Worm (Caenorhabditis elegans) whole organism, young adult: ENCODE data around the gene T24C4.3.

Experiments used
- B0019.2 ChIP-seq: fragments of 200-800 bp; sonication (Bioruptor generic); conservative IDR thresholded peaks from 2 replicates; pipeline ENCODE4 v1.3.6; 2022; ENCODE audit warnings: missing genetic modification reagents, missing genetic modification characterization, missing compliant biosample characterization
- B0261.1 ChIP-seq: sonication (generic microtip); optimal IDR thresholded peaks from 2 replicates; lab custom pipeline; 2016; ENCODE audit warnings: mild to moderate bottlenecking, missing genetic modification characterization, moderate library complexity, missing compliant biosample characterization
- C17E4.6 ChIP-seq: fragments of 200-800 bp; sonication (Bioruptor generic); IDR thresholded peaks from 2 replicates; pipeline ENCODE4 v1.3.6; 2022; ENCODE audit warnings: missing genetic modification reagents, missing genetic modification characterization, missing compliant biosample characterization
- F23B12.7 ChIP-seq: sonication (generic microtip); optimal IDR thresholded peaks from 2 replicates; lab custom pipeline; 2017; ENCODE audit warnings: missing genetic modification characterization, mild to moderate bottlenecking, missing compliant biosample characterization, antibody characterized with exemption, moderate library complexity; ENCODE audit not compliant: insufficient read depth
- K12H6.12 ChIP-seq: fragments of 200-800 bp; sonication (Bioruptor generic); optimal IDR thresholded peaks from 2 replicates; lab custom pipeline; 2018; ENCODE audit warnings: mild to moderate bottlenecking, missing genetic modification characterization, missing compliant biosample characterization
- Y53F4B.3 ChIP-seq: fragments of 200-800 bp; sonication (Bioruptor generic); IDR thresholded peaks from 2 replicates; pipeline ENCODE4 v1.3.6; 2022; ENCODE audit warnings: missing genetic modification reagents, missing genetic modification characterization, missing compliant biosample characterization
- Y79H2A.3 ChIP-seq: fragments of 200-800 bp; sonication (Bioruptor generic); conservative IDR thresholded peaks from 2 replicates; pipeline ENCODE4 v1.3.6; 2022; ENCODE audit warnings: missing genetic modification reagents, missing genetic modification characterization, missing compliant biosample characterization
- akir-1 ChIP-seq: fragments of 200-800 bp; sonication (Bioruptor generic); optimal IDR thresholded peaks from 2 replicates; lab custom pipeline; 2018; ENCODE audit warnings: mild to moderate bottlenecking, missing genetic modification characterization, moderate library complexity, missing compliant biosample characterization
- aptf-2 ChIP-seq: fragments of 200-800 bp; sonication (Bioruptor generic); conservative IDR thresholded peaks from 2 replicates; pipeline ENCODE4 v1.3.6; 2022; ENCODE audit warnings: missing genetic modification reagents, missing genetic modification characterization, missing compliant biosample characterization
- athp-1 ChIP-seq: sonication (generic microtip); optimal IDR thresholded peaks from 2 replicates; lab custom pipeline; 2017; ENCODE audit warnings: mild to moderate bottlenecking, missing genetic modification characterization, missing compliant biosample characterization
- attf-3 ChIP-seq: fragments of 200-800 bp; sonication (Bioruptor generic); conservative IDR thresholded peaks from 2 replicates; pipeline ENCODE4 v1.3.6; 2022; ENCODE audit warnings: missing genetic modification reagents, missing genetic modification characterization, missing compliant biosample characterization
- attf-5 ChIP-seq: fragments of 200-800 bp; sonication (Bioruptor generic); optimal IDR thresholded peaks from 2 replicates; lab custom pipeline; 2018; ENCODE audit warnings: mild to moderate bottlenecking, missing genetic modification characterization, missing compliant biosample characterization
- attf-6 ChIP-seq: fragments of 200-800 bp; sonication (Bioruptor generic); IDR thresholded peaks from 2 replicates; pipeline ENCODE4 v1.3.6; 2022; ENCODE audit warnings: missing genetic modification reagents, missing genetic modification characterization, missing compliant biosample characterization
- bed-2 ChIP-seq: fragments of 200-800 bp; sonication (Bioruptor generic); IDR thresholded peaks from 2 replicates; pipeline ENCODE4 v1.3.6; 2022; ENCODE audit warnings: missing genetic modification reagents, missing genetic modification characterization, missing compliant biosample characterization
- cebp-1 ChIP-seq, 2 experiments: fragments of 200-800 bp in 1 of 2; sonication (Bioruptor generic) in 1 of 2; sonication (generic microtip) in 1 of 2; IDR thresholded peaks in 1 of 2; optimal IDR thresholded peaks in 1 of 2; 2 replicates each; pipeline versions ENCODE4 v1.3.6 to Lab custom; 2017 to 2022; ENCODE audit warnings: missing compliant biosample characterization in 2 of 2, missing genetic modification characterization in 2 of 2, mild to moderate bottlenecking in 1 of 2, missing genetic modification reagents in 1 of 2, moderate library complexity in 1 of 2
- ceh-100 ChIP-seq: fragments of 200-800 bp; sonication (Bioruptor generic); IDR thresholded peaks from 2 replicates; pipeline ENCODE4 v1.3.6; 2022; ENCODE audit warnings: missing genetic modification reagents, missing genetic modification characterization, missing compliant biosample characterization
- ceh-27 ChIP-seq: fragments of 200-800 bp; sonication (Bioruptor generic); optimal IDR thresholded peaks from 2 replicates; lab custom pipeline; 2018; ENCODE audit warnings: mild to moderate bottlenecking, missing genetic modification characterization, moderate library complexity, missing compliant biosample characterization
- ceh-79 ChIP-seq: sonication (generic microtip); optimal IDR thresholded peaks from 2 replicates; lab custom pipeline; 2017; ENCODE audit warnings: mild to moderate bottlenecking, missing genetic modification characterization, missing compliant biosample characterization
- chd-7 ChIP-seq: sonication (generic microtip); optimal IDR thresholded peaks from 2 replicates; lab custom pipeline; 2016; ENCODE audit warnings: mild to moderate bottlenecking, missing genetic modification characterization, moderate library complexity, missing compliant biosample characterization
- dpff-1 ChIP-seq: sonication (generic microtip); optimal IDR thresholded peaks from 2 replicates; lab custom pipeline; 2017; ENCODE audit warnings: mild to moderate bottlenecking, missing genetic modification characterization, missing compliant biosample characterization
- ekl-4 ChIP-seq: fragments of 200-800 bp; sonication (Bioruptor generic); IDR thresholded peaks from 2 replicates; pipeline ENCODE4 v1.3.6; 2022; ENCODE audit warnings: missing genetic modification reagents, missing genetic modification characterization, missing compliant biosample characterization
- fkh-3 ChIP-seq: sonication (generic microtip); optimal IDR thresholded peaks from 2 replicates; lab custom pipeline; 2016; ENCODE audit warnings: mild to moderate bottlenecking, missing genetic modification characterization, missing compliant biosample characterization
- him-1 ChIP-seq: sonication (generic microtip); optimal IDR thresholded peaks from 2 replicates; lab custom pipeline; 2016; ENCODE audit warnings: missing genotype, missing genetic modification reagents, missing genetic modification characterization, missing compliant biosample characterization
- hlh-26 ChIP-seq: fragments of 200-800 bp; sonication (Bioruptor generic); conservative IDR thresholded peaks from 2 replicates; pipeline ENCODE4 v1.3.6; 2022; ENCODE audit warnings: missing genetic modification reagents, missing genetic modification characterization, missing compliant biosample characterization
- hmg-1.2 ChIP-seq: fragments of 200-800 bp; sonication (Bioruptor generic); IDR thresholded peaks from 2 replicates; pipeline ENCODE4 v1.3.6; 2022; ENCODE audit warnings: missing genetic modification reagents, missing genetic modification characterization, missing compliant biosample characterization
- hsf-1 ChIP-seq: fragments of 200-800 bp; sonication (Bioruptor generic); IDR thresholded peaks from 2 replicates; pipeline ENCODE4 v1.3.6; 2022; ENCODE audit warnings: missing genetic modification reagents, missing genetic modification characterization, missing compliant biosample characterization
- let-526 ChIP-seq: fragments of 200-800 bp; sonication (Bioruptor generic); IDR thresholded peaks from 2 replicates; pipeline ENCODE4 v1.3.6; 2022; ENCODE audit warnings: missing genetic modification reagents, missing genetic modification characterization, missing compliant biosample characterization
- let-607 ChIP-seq, 2 experiments: fragments of 200-800 bp in 1 of 2; sonication (Bioruptor generic) in 1 of 2; sonication (generic microtip) in 1 of 2; optimal IDR thresholded peaks; 2 replicates each; lab custom pipeline; 2016 to 2018; ENCODE audit warnings: mild to moderate bottlenecking in 2 of 2, missing compliant biosample characterization in 2 of 2, missing genetic modification characterization in 2 of 2, moderate library complexity in 2 of 2, missing genotype in 1 of 2
- lin-54 ChIP-seq: fragments of 200-800 bp; sonication (Bioruptor generic); optimal IDR thresholded peaks from 2 replicates; lab custom pipeline; 2018; ENCODE audit warnings: mild to moderate bottlenecking, missing genetic modification characterization, missing compliant biosample characterization
- lir-1 ChIP-seq: fragments of 200-800 bp; sonication (Bioruptor generic); conservative IDR thresholded peaks from 2 replicates; pipeline ENCODE4 v1.3.6; 2022; ENCODE audit warnings: missing genetic modification reagents, missing genetic modification characterization, missing compliant biosample characterization
- lsy-27 ChIP-seq: sonication (generic microtip); optimal IDR thresholded peaks from 2 replicates; lab custom pipeline; 2017; ENCODE audit warnings: missing genetic modification characterization, mild to moderate bottlenecking, missing compliant biosample characterization, antibody characterized with exemption, missing genotype, borderline replicate concordance; ENCODE audit not compliant: insufficient read depth
- madf-10 ChIP-seq: sonication (generic microtip); optimal IDR thresholded peaks from 2 replicates; lab custom pipeline; 2016; ENCODE audit warnings: mild to moderate bottlenecking, missing genetic modification characterization, missing compliant biosample characterization
- madf-8 ChIP-seq: fragments of 200-800 bp; sonication (Bioruptor generic); conservative IDR thresholded peaks from 2 replicates; pipeline ENCODE4 v1.3.6; 2022; ENCODE audit warnings: missing genetic modification reagents, missing genetic modification characterization, missing compliant biosample characterization
- mel-28 ChIP-seq: sonication (generic microtip); optimal IDR thresholded peaks from 2 replicates; lab custom pipeline; 2016; ENCODE audit warnings: borderline replicate concordance, mild to moderate bottlenecking, missing genetic modification characterization, missing compliant biosample characterization
- mxl-1 ChIP-seq: sonication (generic microtip); optimal IDR thresholded peaks from 2 replicates; lab custom pipeline; 2016; ENCODE audit warnings: missing genetic modification characterization, missing compliant biosample characterization
- nhr-90 ChIP-seq: sonication (generic microtip); optimal IDR thresholded peaks from 2 replicates; lab custom pipeline; 2016; ENCODE audit warnings: missing genotype, mild to moderate bottlenecking, missing genetic modification characterization, missing compliant biosample characterization
- pbrm-1 ChIP-seq: fragments of 200-800 bp; sonication (Bioruptor generic); IDR thresholded peaks from 2 replicates; pipeline ENCODE4 v1.3.6; 2022; ENCODE audit warnings: missing genetic modification reagents, missing genetic modification characterization, missing compliant biosample characterization
- pha-4 ChIP-seq: fragments of 150-350 bp; sonication (generic microtip); optimal IDR thresholded peaks from 2 replicates; lab custom pipeline; 2014; ENCODE audit warnings: missing biosample characterization, missing genetic modification reagents, missing genetic modification characterization
- sea-2 ChIP-seq: fragments of 200-800 bp; sonication (Bioruptor generic); IDR thresholded peaks from 2 replicates; pipeline ENCODE4 v1.3.6; 2022; ENCODE audit warnings: missing genetic modification characterization, missing compliant biosample characterization
- somi-1 ChIP-seq: fragments of 200-800 bp; sonication (Bioruptor generic); optimal IDR thresholded peaks from 2 replicates; lab custom pipeline; 2018; ENCODE audit warnings: mild to moderate bottlenecking, missing genetic modification characterization, missing compliant biosample characterization
- tbx-9 ChIP-seq: sonication (generic microtip); optimal IDR thresholded peaks from 2 replicates; lab custom pipeline; 2016; ENCODE audit warnings: borderline replicate concordance, missing genetic modification characterization, inconsistent platforms, missing compliant biosample characterization
- unc-130 ChIP-seq: sonication (generic microtip); optimal IDR thresholded peaks from 2 replicates; lab custom pipeline; 2016; ENCODE audit warnings: missing genetic modification reagents, missing genetic modification characterization, missing compliant biosample characterization
- zfh-2 ChIP-seq: fragments of 200-800 bp; sonication (Bioruptor generic); conservative IDR thresholded peaks from 2 replicates; pipeline ENCODE4 v1.3.6; 2022; ENCODE audit warnings: missing genetic modification reagents, missing genetic modification characterization, missing compliant biosample characterization
- zim-3 ChIP-seq: sonication (generic microtip); optimal IDR thresholded peaks from 2 replicates; lab custom pipeline; 2017; ENCODE audit warnings: mild to moderate bottlenecking, missing genetic modification characterization, moderate library complexity, missing compliant biosample characterization
- ztf-28 ChIP-seq: fragments of 200-800 bp; sonication (Bioruptor generic); IDR thresholded peaks from 2 replicates; pipeline ENCODE4 v1.3.6; 2022; ENCODE audit warnings: missing genetic modification reagents, missing genetic modification characterization, missing compliant biosample characterization
- ztf-6 ChIP-seq: fragments of 200-800 bp; sonication (Bioruptor generic); IDR thresholded peaks from 2 replicates; pipeline ENCODE4 v1.3.6; 2022; ENCODE audit warnings: missing genetic modification reagents, missing genetic modification characterization, missing compliant biosample characterization

Gene T24C4.3

ce11 chrIII:835713-836278 lies 36.5 kb downstream of the T24C4.3 start (continued):
- TF ChIP-seq cebp-1 (GFP tag; IDR thresholded peaks at IDR 0.05; lab: Robert Waterston, UW) (peak; percentile 83), cebp-1 (tag; optimal IDR thresholded peaks at IDR 0.05; lab: Kevin White, UChicago) (peak; percentile 93), C17E4.6 (GFP tag; lab: Robert Waterston, UW) (peak; percentile 93), lsy-27 (tag; lab: Kevin White, UChicago) (no peak), aptf-2 (GFP tag; lab: Robert Waterston, UW) (peak; percentile 74), bed-2 (no peak), unc-130 (no peak), Y79H2A.3 (GFP tag; lab: Robert Waterston, UW) (peak; percentile 90), tbx-9 (tag; lab: Kevin White, UChicago) (peak; percentile 97), ztf-6 (GFP tag; lab: Robert Waterston, UW) (peak; percentile 43; the same call in 1 of the 2 replicates), let-526 (GFP tag; lab: Robert Waterston, UW) (no peak; the same call in none of the 2 replicates), ekl-4 (GFP tag; lab: Robert Waterston, UW) (peak; percentile 93), ceh-100 (GFP tag; lab: Robert Waterston, UW) (peak; percentile 81), Y53F4B.3 (GFP tag; lab: Robert Waterston, UW) (no peak), pha-4 (tag; lab: Kevin White, UChicago) (peak; percentile 62), hsf-1 (peak; percentile 82; the same call in 1 of the 2 replicates), K12H6.12 (tag; lab: Kevin White, UChicago) (peak; percentile 84), attf-5 (GFP tag; lab: Kevin White, UChicago) (peak; percentile 86), pbrm-1 (peak; percentile 96), nhr-90 (tag; lab: Kevin White, UChicago) (peak; percentile 88), hmg-1.2 (peak; percentile 74), zfh-2 (GFP tag; lab: Robert Waterston, UW) (peak; percentile 88), mel-28 (tag; lab: Kevin White, UChicago) (peak; percentile 90), sea-2 (GFP tag; lab: Robert Waterston, UW) (no peak), madf-8 (no peak), madf-10 (tag; lab: Kevin White, UChicago) (peak; percentile 81), attf-6 (GFP tag; lab: Robert Waterston, UW) (peak; percentile 68; the same call in 1 of the 2 replicates), dpff-1 (tag; lab: Kevin White, UChicago) (peak; percentile 100), fkh-3 (peak; percentile 99), lin-54 (peak; percentile 70), chd-7 (peak; percentile 99), ztf-28 (no peak), somi-1 (peak; percentile 86), hlh-26 (GFP tag; lab: Robert Waterston, UW) (no peak), B0019.2 (GFP tag; lab: Robert Waterston, UW) (0 out of 2 replicates have a peak, but pooled peaks have one; percentile 36), attf-3 (GFP tag; lab: Robert Waterston, UW) (peak; percentile 69), akir-1 (GFP tag; lab: Kevin White, UChicago) (peak; percentile 42), let-607 (tag; optimal IDR thresholded peaks at IDR 0.05; lab: Kevin White, UChicago) (peak; percentile 68 to 83), mxl-1 (no peak), him-1 (tag; lab: Kevin White, UChicago) (no peak), athp-1 (tag; lab: Kevin White, UChicago) (peak; percentile 99), B0261.1 (tag; lab: Kevin White, UChicago) (peak; percentile 44), lir-1 (GFP tag; lab: Robert Waterston, UW) (peak; percentile 77; the same call in 1 of the 2 replicates), zim-3 (peak; percentile 100), ceh-27 (peak; percentile 81), ceh-79 (tag; lab: Kevin White, UChicago) (peak; percentile 92), F23B12.7 (tag; lab: Kevin White, UChicago) (no peak)
